Worm (Caenorhabditis elegans) whole organism, mixed stage, embryonic: ENCODE measurements around the gene acr-21.

Source experiments
- ham-2 ChIP-seq: fragments of 200-800 bp; sonication (Bioruptor generic); optimal IDR thresholded peaks from 2 replicates; lab custom pipeline; 2018; ENCODE audit warnings: mild to moderate bottlenecking, missing genetic modification characterization, missing compliant biosample characterization
- lsy-2 ChIP-seq: fragments of 150-350 bp; optimal IDR thresholded peaks from 2 replicates; lab custom pipeline; 2014; ENCODE audit warnings: missing biosample characterization, missing genetic modification characterization
- mep-1 ChIP-seq: fragments of 150-350 bp; optimal IDR thresholded peaks from 2 replicates; lab custom pipeline; 2017; ENCODE audit warnings: missing biosample characterization, missing genetic modification reagents, missing genetic modification characterization, inconsistent platforms

acr-21 gene

ce11 chrIII:6625317-6625716, 43.6 kb downstream of the acr-21 start:
- TF ChIP-seq mep-1 (tag; lab: Kevin White, UChicago) (peak; percentile 52), ham-2 (no peak), lsy-2 (peak; percentile 32)
